Worm (Caenorhabditis elegans): Measurements from ENCODE around the gene pax-1.
A peak's percentile ranks its signal among the peaks of the same experiment; 100 is the strongest.

Gene pax-1

DNA sequence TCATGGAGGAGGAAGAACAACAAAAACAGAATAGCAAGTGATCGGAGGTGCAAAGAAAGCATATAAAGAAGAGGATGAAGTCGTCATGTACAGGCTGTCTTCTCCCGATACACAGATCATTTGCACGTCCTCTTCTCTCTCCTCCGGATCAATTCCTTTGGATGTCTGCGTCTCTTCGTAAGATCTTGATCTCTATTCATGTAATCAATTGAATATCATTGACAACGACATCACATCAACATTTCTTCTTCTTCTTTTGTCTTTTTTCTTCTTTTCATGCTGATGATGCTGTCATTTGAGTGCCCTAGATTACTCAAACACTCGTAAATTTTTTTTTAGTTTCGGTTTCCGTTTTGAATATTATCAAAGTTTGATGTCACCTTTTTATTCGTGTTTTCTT lies 13.6 kb downstream of the pax-1 start, which contains the start of gene rol-3:
Gene rol-3 (minus strand): TSS at position 120 of the 400 bp plus-strand sequence.
- no peak for TF ChIP-seq med-1 (GFP tag; optimal IDR thresholded peaks at IDR 0.05; ENCODE audit: insufficient read depth)
- TF ChIP-seq flt-1 (GFP tag; IDR thresholded peaks at IDR 0.05) = no peak

DNA sequence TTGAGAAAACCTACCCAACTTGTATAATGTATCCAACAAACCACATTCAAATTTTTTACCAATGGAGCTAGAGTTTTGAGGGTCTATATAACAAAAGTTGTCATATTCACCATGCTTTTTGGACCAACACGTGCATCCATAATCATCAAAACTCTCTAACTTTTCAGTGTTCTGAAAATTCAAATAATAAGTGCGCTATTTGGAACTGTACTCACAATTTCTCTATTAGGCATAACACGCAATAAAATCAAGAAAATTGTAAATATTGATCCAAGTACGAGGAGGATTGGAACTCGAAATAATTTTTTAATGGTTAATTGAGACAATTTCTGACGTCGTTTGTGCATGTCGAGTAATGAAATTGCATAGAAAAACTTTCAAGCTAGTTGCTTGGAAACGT lies 15.2 kb downstream of the pax-1 start, which contains the start of gene C16D9.3:
Gene C16D9.3 (minus strand): TSS at position 101 of the 400 bp plus-strand sequence.
- TF ChIP-seq ztf-29 (GFP tag; IDR thresholded peaks at IDR 0.05) (no peak), flt-1 (GFP tag; IDR thresholded peaks at IDR 0.05) (no peak), klf-2 (GFP tag; conservative IDR thresholded peaks at IDR 0.05) (no peak), tab-1 (GFP tag; IDR thresholded peaks at IDR 0.05) (no peak), ref-1 (GFP tag; conservative IDR thresholded peaks at IDR 0.05) (no peak), med-1 (GFP tag; optimal IDR thresholded peaks at IDR 0.05; ENCODE audit: insufficient read depth) (no peak), T22C8.4 (GFP tag; IDR thresholded peaks at IDR 0.05) (no peak), ztf-23 (GFP tag; IDR thresholded peaks at IDR 0.05) (no peak), cog-1 (tag; optimal IDR thresholded peaks at IDR 0.05) (no peak)

DNA sequence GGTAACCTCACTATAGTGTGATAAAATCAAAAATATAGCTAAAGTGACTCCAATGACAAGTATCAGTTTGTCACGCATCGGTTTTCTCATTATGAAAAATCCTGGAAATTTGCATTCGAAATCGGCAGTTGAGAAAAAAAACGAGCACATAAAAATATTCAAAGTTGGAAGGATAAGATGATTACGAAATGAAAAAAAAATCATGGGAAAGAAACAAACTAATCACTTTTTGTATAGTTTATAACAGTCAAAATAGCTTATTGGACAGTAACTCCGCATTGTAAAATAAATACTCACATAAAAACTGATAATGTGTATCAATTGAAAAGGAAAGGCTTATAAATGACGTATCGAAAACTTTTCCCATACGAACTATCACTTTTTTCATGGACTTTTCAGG lies 18.1 kb downstream of the pax-1 start, which contains the start of gene C16D9.4:
Gene C16D9.4 (minus strand): TSS at position 101 of the 400 bp plus-strand sequence.
- TF ChIP-seq cog-1 (tag; optimal IDR thresholded peaks at IDR 0.05) = no peak
- no peak for TF ChIP-seq ztf-29 (GFP tag; IDR thresholded peaks at IDR 0.05)
- no peak for TF ChIP-seq ref-1 (GFP tag; conservative IDR thresholded peaks at IDR 0.05)
- TF ChIP-seq med-1 (GFP tag; optimal IDR thresholded peaks at IDR 0.05; ENCODE audit: insufficient read depth) = no peak
- TF ChIP-seq T22C8.4 (GFP tag; IDR thresholded peaks at IDR 0.05) = no peak
- no peak for TF ChIP-seq tab-1 (GFP tag; IDR thresholded peaks at IDR 0.05)
- TF ChIP-seq flt-1 (GFP tag; IDR thresholded peaks at IDR 0.05) = no peak
- no peak for TF ChIP-seq klf-2 (GFP tag; conservative IDR thresholded peaks at IDR 0.05)

DNA sequence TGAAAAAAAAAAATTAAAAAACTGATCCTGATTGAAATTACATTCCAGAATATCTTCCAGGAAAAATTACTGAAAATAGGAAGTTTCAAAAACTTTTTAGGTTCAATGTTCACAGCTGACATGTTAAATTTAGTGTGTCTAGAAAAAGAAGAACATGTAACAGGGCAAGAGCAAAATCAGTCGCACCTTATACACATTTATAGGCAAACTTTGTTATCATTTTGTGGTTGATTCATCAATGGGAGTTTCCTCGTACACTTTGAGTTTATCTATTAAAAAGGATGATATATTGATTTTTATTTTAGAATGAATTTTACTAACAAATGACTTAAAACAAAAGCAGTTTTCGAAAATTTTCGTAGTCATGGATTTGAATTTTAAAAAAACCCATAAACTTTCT lies 18.5 kb downstream of the pax-1 start:
- TF ChIP-seq med-1 (GFP tag; optimal IDR thresholded peaks at IDR 0.05; ENCODE audit: insufficient read depth) (no peak), cog-1 (tag; optimal IDR thresholded peaks at IDR 0.05) (no peak), klf-2 (GFP tag; conservative IDR thresholded peaks at IDR 0.05) (no peak), tab-1 (GFP tag; IDR thresholded peaks at IDR 0.05) (no peak), ref-1 (GFP tag; conservative IDR thresholded peaks at IDR 0.05) (no peak), ztf-29 (GFP tag; IDR thresholded peaks at IDR 0.05) (no peak), ztf-23 (GFP tag; IDR thresholded peaks at IDR 0.05) (no peak), flt-1 (GFP tag; IDR thresholded peaks at IDR 0.05) (no peak), T22C8.4 (GFP tag; IDR thresholded peaks at IDR 0.05) (no peak)

DNA sequence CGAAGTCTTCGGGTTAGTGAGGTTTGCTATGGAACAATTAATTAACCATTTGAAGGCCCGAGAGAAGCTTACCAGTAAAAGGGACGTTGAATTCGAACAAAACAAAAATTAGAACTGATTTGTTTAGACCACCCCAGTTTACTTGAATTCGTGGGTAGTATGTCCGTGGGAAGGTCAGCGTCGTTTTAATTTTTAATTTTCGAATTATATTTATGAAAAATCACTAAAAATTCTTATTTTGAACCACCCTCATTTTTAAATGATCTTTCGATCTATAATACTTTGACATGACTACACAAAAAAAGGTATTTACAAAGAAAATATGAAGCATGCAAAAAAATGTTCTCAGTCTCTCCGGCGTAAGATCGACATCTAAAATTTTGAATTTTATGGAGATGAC lies 20.7 kb downstream of the pax-1 start, which contains the start of gene C16D9.5:
Gene C16D9.5 (minus strand): TSS at position 101 of the 400 bp plus-strand sequence.
- TF ChIP-seq flt-1 (GFP tag; IDR thresholded peaks at IDR 0.05) (no peak), T22C8.4 (GFP tag; IDR thresholded peaks at IDR 0.05) (no peak), med-1 (GFP tag; optimal IDR thresholded peaks at IDR 0.05; ENCODE audit: insufficient read depth) (no peak), ztf-23 (GFP tag; IDR thresholded peaks at IDR 0.05) (no peak), cog-1 (tag; optimal IDR thresholded peaks at IDR 0.05) (no peak), ref-1 (GFP tag; conservative IDR thresholded peaks at IDR 0.05) (no peak), ztf-29 (GFP tag; IDR thresholded peaks at IDR 0.05) (no peak), klf-2 (GFP tag; conservative IDR thresholded peaks at IDR 0.05) (no peak), tab-1 (GFP tag; IDR thresholded peaks at IDR 0.05) (no peak)

DNA sequence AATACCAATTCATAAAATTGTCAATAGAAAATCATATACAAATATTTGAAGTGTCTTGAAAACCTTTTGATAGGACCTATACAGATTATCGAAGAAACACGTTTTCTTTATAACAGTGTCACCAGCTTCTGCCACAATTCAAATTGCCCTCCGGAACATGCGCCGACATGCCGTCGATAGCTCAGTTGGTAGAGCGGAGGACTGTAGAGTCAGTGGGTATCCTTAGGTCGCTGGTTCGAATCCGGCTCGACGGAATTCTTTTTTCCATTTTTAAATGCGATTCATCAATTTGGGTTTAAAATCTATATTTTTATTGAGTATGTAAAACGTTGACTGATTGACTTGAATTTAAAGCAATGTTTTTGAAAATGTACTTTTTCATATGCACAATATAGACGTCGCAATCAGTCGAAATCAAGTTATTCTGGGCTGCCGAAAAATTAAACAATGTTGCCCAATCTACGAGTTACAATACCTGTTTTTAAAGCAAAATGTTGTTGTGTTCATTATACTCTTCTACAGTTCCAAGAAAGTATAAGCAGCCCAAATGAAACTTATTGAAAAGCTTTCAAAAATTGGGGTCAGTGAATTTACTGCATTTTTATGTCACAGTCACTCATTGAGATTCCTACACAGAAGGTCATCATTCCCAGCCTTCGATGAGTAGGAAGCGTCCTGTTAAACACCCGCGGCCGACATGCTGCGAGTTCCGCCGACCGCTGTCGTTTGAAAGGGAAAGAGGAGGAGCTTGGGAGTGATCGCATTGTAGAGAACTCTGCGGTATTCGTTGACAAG lies 22.8 kb downstream of the pax-1 start:
- no peak for TF ChIP-seq klf-2 (GFP tag; conservative IDR thresholded peaks at IDR 0.05)
- no peak for TF ChIP-seq med-1 (GFP tag; optimal IDR thresholded peaks at IDR 0.05; ENCODE audit: insufficient read depth)
- TF ChIP-seq T22C8.4 (GFP tag; IDR thresholded peaks at IDR 0.05) = no peak
- 0 out of 2 replicates have a peak, but pooled peaks have one; percentile 36 for TF ChIP-seq flt-1 (GFP tag; IDR thresholded peaks at IDR 0.05)
- no peak for TF ChIP-seq ztf-29 (GFP tag; IDR thresholded peaks at IDR 0.05)
- no peak for TF ChIP-seq ztf-23 (GFP tag; IDR thresholded peaks at IDR 0.05)

DNA sequence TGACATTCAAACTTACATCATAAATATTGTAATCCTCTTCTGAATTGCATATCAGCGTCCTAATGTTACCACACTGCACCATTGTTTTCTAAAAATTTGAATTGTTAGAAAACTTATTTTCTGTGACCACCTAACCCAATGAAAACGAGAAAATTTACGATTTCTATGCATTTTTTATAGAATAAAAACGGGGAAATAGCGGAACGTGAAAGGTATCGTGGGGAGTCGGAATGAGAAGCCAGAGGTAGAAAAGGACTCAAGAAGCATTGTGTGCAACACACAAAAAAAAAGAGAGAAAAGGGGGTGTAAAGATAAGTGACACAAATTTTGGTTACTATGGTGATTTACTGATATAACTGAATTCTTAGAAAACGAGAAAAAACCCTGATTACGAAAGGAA lies 25.5 kb downstream of the pax-1 start, which contains the start of gene C16D9.6:
Gene C16D9.6 (minus strand): TSS at position 101 of the 400 bp plus-strand sequence.
- no peak for TF ChIP-seq ztf-23 (GFP tag; IDR thresholded peaks at IDR 0.05)
- no peak for TF ChIP-seq klf-2 (GFP tag; conservative IDR thresholded peaks at IDR 0.05)
- no peak for TF ChIP-seq ztf-29 (GFP tag; IDR thresholded peaks at IDR 0.05)
- TF ChIP-seq flt-1 (GFP tag; IDR thresholded peaks at IDR 0.05) = no peak
- no peak for TF ChIP-seq T22C8.4 (GFP tag; IDR thresholded peaks at IDR 0.05)
- TF ChIP-seq med-1 (GFP tag; optimal IDR thresholded peaks at IDR 0.05; ENCODE audit: insufficient read depth) = no peak
- no peak for TF ChIP-seq cog-1 (tag; optimal IDR thresholded peaks at IDR 0.05)
- no peak for TF ChIP-seq ref-1 (GFP tag; conservative IDR thresholded peaks at IDR 0.05)
- no peak for TF ChIP-seq tab-1 (GFP tag; IDR thresholded peaks at IDR 0.05)

DNA sequence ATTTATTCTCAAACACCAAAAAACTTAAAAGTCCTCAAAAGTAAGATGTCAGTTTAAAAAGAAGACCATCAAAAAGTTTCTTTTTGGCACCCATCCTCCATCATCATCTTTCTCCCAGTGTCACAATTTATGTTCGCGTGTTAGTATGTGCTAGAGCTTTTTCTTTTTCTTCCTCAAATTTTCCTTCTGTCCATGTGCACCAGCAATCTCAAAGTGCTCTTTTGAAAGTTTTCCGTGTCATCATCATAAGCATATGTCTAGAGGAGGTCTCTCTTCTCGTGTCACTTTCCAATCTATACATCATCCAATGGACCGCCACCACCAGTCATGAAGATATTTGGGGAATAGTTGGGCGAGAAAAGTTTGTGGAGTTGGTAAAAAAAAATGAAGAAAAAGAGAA lies 26.3 kb downstream of the pax-1 start:
- no peak for TF ChIP-seq ztf-29 (GFP tag; IDR thresholded peaks at IDR 0.05)
- no peak for TF ChIP-seq cog-1 (tag; optimal IDR thresholded peaks at IDR 0.05)
- TF ChIP-seq flt-1 (GFP tag; IDR thresholded peaks at IDR 0.05) = no peak
- no peak for TF ChIP-seq tab-1 (GFP tag; IDR thresholded peaks at IDR 0.05)
- TF ChIP-seq T22C8.4 (GFP tag; IDR thresholded peaks at IDR 0.05) = no peak
- TF ChIP-seq med-1 (GFP tag; optimal IDR thresholded peaks at IDR 0.05; ENCODE audit: insufficient read depth) = no peak

DNA sequence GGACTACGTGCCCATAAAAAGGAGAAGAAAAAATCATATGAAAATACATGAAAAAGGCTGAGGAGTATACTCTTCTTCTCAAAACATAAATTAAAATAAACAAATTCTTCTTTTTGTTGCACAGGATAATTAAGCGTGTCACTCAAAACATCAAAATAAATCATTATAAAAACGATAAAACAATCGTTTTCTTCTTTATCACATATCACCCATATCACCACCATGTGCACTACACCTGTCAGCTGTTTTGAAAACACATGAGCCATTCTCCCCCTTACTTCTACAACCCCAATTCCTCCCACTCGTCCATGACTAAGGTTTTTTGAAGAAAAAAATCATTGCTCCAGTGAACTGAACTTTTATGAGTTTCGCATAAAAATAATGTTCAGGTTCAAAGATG lies 27.8 kb downstream of the pax-1 start:
- TF ChIP-seq ztf-23 (GFP tag; IDR thresholded peaks at IDR 0.05) = no peak
- no peak for TF ChIP-seq tab-1 (GFP tag; IDR thresholded peaks at IDR 0.05)
- TF ChIP-seq med-1 (GFP tag; optimal IDR thresholded peaks at IDR 0.05; ENCODE audit: insufficient read depth) = no peak
- no peak for TF ChIP-seq cog-1 (tag; optimal IDR thresholded peaks at IDR 0.05)
- no peak for TF ChIP-seq ref-1 (GFP tag; conservative IDR thresholded peaks at IDR 0.05)

DNA sequence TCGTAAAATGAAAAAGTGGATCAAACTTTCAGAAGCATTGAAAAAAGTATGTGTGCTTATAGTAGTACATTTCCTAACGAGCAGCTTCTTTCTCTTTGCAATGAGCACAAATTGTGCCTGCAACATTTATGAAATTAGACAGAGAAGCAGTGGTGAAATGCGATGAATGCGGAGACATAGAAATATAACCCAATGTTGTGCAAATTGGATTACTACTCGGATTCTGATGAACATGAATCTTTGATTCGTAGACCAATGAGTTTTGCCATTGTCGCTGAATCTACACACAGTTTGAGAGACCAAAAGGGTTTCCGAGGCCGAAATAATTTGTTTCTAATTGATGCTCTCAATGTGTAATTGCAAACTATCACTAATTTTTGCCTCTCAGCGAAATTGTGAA lies 29.2 kb downstream of the pax-1 start:
- TF ChIP-seq ref-1 (GFP tag; conservative IDR thresholded peaks at IDR 0.05) (no peak), cog-1 (tag; optimal IDR thresholded peaks at IDR 0.05) (no peak), klf-2 (GFP tag; conservative IDR thresholded peaks at IDR 0.05) (no peak), T22C8.4 (GFP tag; IDR thresholded peaks at IDR 0.05) (no peak), ztf-23 (GFP tag; IDR thresholded peaks at IDR 0.05) (no peak), med-1 (GFP tag; optimal IDR thresholded peaks at IDR 0.05; ENCODE audit: insufficient read depth) (no peak), ztf-29 (GFP tag; IDR thresholded peaks at IDR 0.05) (no peak), tab-1 (GFP tag; IDR thresholded peaks at IDR 0.05) (no peak), flt-1 (GFP tag; IDR thresholded peaks at IDR 0.05) (no peak)

All from whole organism, midembryonic.